Worm (Caenorhabditis elegans): Measurements from ENCODE around the gene ZK1290.14.

- TF ChIP-seq nhr-80 (tag; optimal IDR thresholded peaks at IDR 0.05): no peak
- TF ChIP-seq sdz-38 (tag; optimal IDR thresholded peaks at IDR 0.05): no peak
- TF ChIP-seq ztf-6 (GFP tag; IDR thresholded peaks at IDR 0.05): no peak
- TF ChIP-seq ceh-79 (tag; optimal IDR thresholded peaks at IDR 0.05): no peak
- no peak for TF ChIP-seq nhr-90 (tag; optimal IDR thresholded peaks at IDR 0.05)
- no peak for TF ChIP-seq pha-4 (tag; optimal IDR thresholded peaks at IDR 0.05)
- TF ChIP-seq snpc-4 (GFP tag; optimal IDR thresholded peaks at IDR 0.05): no peak
- no peak for TF ChIP-seq snpc-4 (tag; optimal IDR thresholded peaks at IDR 0.05)
- TF ChIP-seq attf-6 (GFP tag; IDR thresholded peaks at IDR 0.05): no peak
- TF ChIP-seq hmg-1.2 (GFP tag; IDR thresholded peaks at IDR 0.05): no peak
- no peak for TF ChIP-seq C17E4.6 (GFP tag; IDR thresholded peaks at IDR 0.05)
Observed at ce11 chrII:7534369-7534768, 21.0 kb downstream of the ZK1290.14 start, which contains the start of gene wrt-10.
